Worm (Caenorhabditis elegans): ENCODE results near the gene dnj-8.

Gene dnj-8

ce11 chrII:6563238-6563637 lies 34.6 kb downstream of the dnj-8 start (continued):
- TF ChIP-seq tlf-1 (GFP tag; optimal IDR thresholded peaks at IDR 0.05) (no peak), ama-1 (optimal IDR thresholded peaks at IDR 0.05) (no peak), ama-1 (GFP tag; optimal IDR thresholded peaks at IDR 0.05) (no peak), nhr-179 (tag; optimal IDR thresholded peaks at IDR 0.05) (no peak), F37B4.10 (GFP tag; IDR thresholded peaks at IDR 0.05) (no peak), ztf-22 (GFP tag; optimal IDR thresholded peaks at IDR 0.05) (no peak), aptf-2 (GFP tag; conservative IDR thresholded peaks at IDR 0.05) (no peak), nhr-27 (tag; optimal IDR thresholded peaks at IDR 0.05) (no peak), F23B12.7 (tag; optimal IDR thresholded peaks at IDR 0.05; ENCODE audit: insufficient read depth) (no peak), ztf-18 (tag; optimal IDR thresholded peaks at IDR 0.05) (no peak), cebp-1 (GFP tag; IDR thresholded peaks at IDR 0.05) (no peak), cebp-1 (tag; optimal IDR thresholded peaks at IDR 0.05) (peak; percentile 46), atf-7 (tag; optimal IDR thresholded peaks at IDR 0.05) (no peak), ztf-26 (tag; optimal IDR thresholded peaks at IDR 0.05) (no peak), K12H6.12 (tag; optimal IDR thresholded peaks at IDR 0.05) (no peak), egl-44 (GFP tag; IDR thresholded peaks at IDR 0.05) (no peak), F57C9.4 (tag; optimal IDR thresholded peaks at IDR 0.05) (no peak), gei-17 (GFP tag; optimal IDR thresholded peaks at IDR 0.05) (no peak), nfya-2 (GFP tag; IDR thresholded peaks at IDR 0.05) (no peak), cebp-2 (GFP tag; IDR thresholded peaks at IDR 0.05) (no peak), madf-6 (GFP tag; IDR thresholded peaks at IDR 0.05) (no peak), sptf-2 (GFP tag; optimal IDR thresholded peaks at IDR 0.05) (no peak), tbp1 (GFP tag; optimal IDR thresholded peaks at IDR 0.05) (peak; percentile 11), lin-54 (GFP tag; optimal IDR thresholded peaks at IDR 0.05) (no peak), mxl-1 (tag; optimal IDR thresholded peaks at IDR 0.05) (no peak), ceh-91 (GFP tag; IDR thresholded peaks at IDR 0.05) (no peak), nfyb-1 (GFP tag; IDR thresholded peaks at IDR 0.05) (0 out of 2 replicates have a peak, but pooled peaks have one; percentile 22), zim-3 (tag; optimal IDR thresholded peaks at IDR 0.05) (no peak), T07F8.4 (tag; optimal IDR thresholded peaks at IDR 0.05) (no peak), hmg-20 (GFP tag; IDR thresholded peaks at IDR 0.05) (no peak), rcor-1 (GFP tag; IDR thresholded peaks at IDR 0.05) (no peak), D2030.7 (GFP tag; IDR thresholded peaks at IDR 0.05) (no peak), sea-2 (GFP tag; IDR thresholded peaks at IDR 0.05) (no peak), F33H1.4 (GFP tag; IDR thresholded peaks at IDR 0.05) (no peak), bed-1 (GFP tag; IDR thresholded peaks at IDR 0.05) (no peak), snpc-4 (GFP tag; optimal IDR thresholded peaks at IDR 0.05) (no peak), snpc-4 (tag; optimal IDR thresholded peaks at IDR 0.05) (peak in 1 of 4 experiments; percentile 48), bed-2 (GFP tag; IDR thresholded peaks at IDR 0.05) (no peak), hmg-1.2 (GFP tag; IDR thresholded peaks at IDR 0.05) (peak; percentile 87), F52B5.7 (tag; optimal IDR thresholded peaks at IDR 0.05) (no peak), ztf-25 (GFP tag; IDR thresholded peaks at IDR 0.05) (no peak), ztf-28 (GFP tag; IDR thresholded peaks at IDR 0.05) (no peak), attf-5 (GFP tag; optimal IDR thresholded peaks at IDR 0.05) (peak; percentile 16), sdz-38 (tag; optimal IDR thresholded peaks at IDR 0.05) (no peak), F39B2.1 (GFP tag; IDR thresholded peaks at IDR 0.05) (no peak), ztf-3 (GFP tag; optimal IDR thresholded peaks at IDR 0.05) (no peak), Y53G8AR.9 (GFP tag; conservative IDR thresholded peaks at IDR 0.05) (no peak), mes-4 (tag; optimal IDR thresholded peaks at IDR 0.05) (no peak), mcd-1 (GFP tag; IDR thresholded peaks at IDR 0.05) (0 out of 2 replicates have a peak, but pooled peaks have one; percentile 8), lin-35 (GFP tag; optimal IDR thresholded peaks at IDR 0.05) (peak in 1 of 3 experiments; percentile 18), akir-1 (GFP tag; optimal IDR thresholded peaks at IDR 0.05) (no peak)

Measured in whole organism, young adult.